Worm (Caenorhabditis elegans): ENCODE data around the gene ani-2.

The ani-2 gene

DNA sequence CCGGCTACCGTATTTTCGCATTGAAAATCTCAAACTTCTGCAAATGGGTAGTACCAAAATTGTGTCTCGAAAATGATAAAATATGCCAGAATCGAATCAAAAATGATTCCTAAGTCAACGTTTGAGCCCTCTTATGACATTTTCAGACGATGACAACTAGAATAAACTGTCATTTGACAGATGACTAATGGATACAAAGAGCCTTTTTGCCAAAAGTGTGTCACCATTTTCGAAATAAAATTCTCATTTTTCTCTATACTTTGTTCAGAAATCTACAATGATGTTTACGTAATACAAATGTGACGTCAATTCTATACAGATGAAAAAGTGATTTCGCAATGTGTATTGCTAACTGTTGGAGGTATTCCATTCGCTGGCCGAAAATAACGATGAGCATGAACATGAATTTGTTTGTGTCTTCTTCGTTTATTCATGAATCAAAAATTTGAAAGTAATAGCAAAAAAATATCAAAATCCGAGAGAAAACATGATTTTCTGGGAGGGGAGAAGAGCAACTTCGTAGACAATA lies 18.6 kb downstream of the ani-2 start:
- TF ChIP-seq nhr-43 (tag; optimal IDR thresholded peaks at IDR 0.05; ENCODE audit: poor library complexity, severe bottlenecking) (peak; percentile 89), nhr-28 (tag; optimal IDR thresholded peaks at IDR 0.05) (peak; percentile 30), unc-62 (GFP tag; optimal IDR thresholded peaks at IDR 0.05) (no peak), fkh-2 (tag; optimal IDR thresholded peaks at IDR 0.05) (no peak), jun-1 (tag; optimal IDR thresholded peaks at IDR 0.05) (peak; percentile 74), R02D3.7 (tag; optimal IDR thresholded peaks at IDR 0.05) (peak; percentile 46), ceh-9 (tag; optimal IDR thresholded peaks at IDR 0.05) (no peak), ama-1 (optimal IDR thresholded peaks at IDR 0.05) (peak; percentile 97), ceh-28 (tag; optimal IDR thresholded peaks at IDR 0.05) (peak; percentile 0), fkh-10 (GFP tag; optimal IDR thresholded peaks at IDR 0.05) (no peak), lin-39 (tag; optimal IDR thresholded peaks at IDR 0.05) (peak; percentile 1), hmg-11 (tag; optimal IDR thresholded peaks at IDR 0.05) (peak; percentile 17), ceh-82 (tag; optimal IDR thresholded peaks at IDR 0.05) (peak; percentile 51), egl-27 (tag; optimal IDR thresholded peaks at IDR 0.05) (no peak), nhr-237 (tag; optimal IDR thresholded peaks at IDR 0.05) (no peak), mml-1 (tag; optimal IDR thresholded peaks at IDR 0.05) (no peak), zag-1 (tag; optimal IDR thresholded peaks at IDR 0.05) (no peak), ZK546.5 (tag; optimal IDR thresholded peaks at IDR 0.05) (no peak), daf-12 (tag; optimal IDR thresholded peaks at IDR 0.05) (no peak), tbx-2 (tag; optimal IDR thresholded peaks at IDR 0.05) (peak; percentile 71), lsy-12 (tag; optimal IDR thresholded peaks at IDR 0.05) (peak; percentile 74), nhr-11 (tag; optimal IDR thresholded peaks at IDR 0.05) (no peak), nhr-12 (tag; optimal IDR thresholded peaks at IDR 0.05) (no peak), unc-39 (tag; optimal IDR thresholded peaks at IDR 0.05) (no peak), pqm-1 (tag; optimal IDR thresholded peaks at IDR 0.05) (peak; percentile 38), aly-2 (tag; optimal IDR thresholded peaks at IDR 0.05) (no peak), ceh-16 (tag; optimal IDR thresholded peaks at IDR 0.05) (no peak), sea-2 (GFP tag; optimal IDR thresholded peaks at IDR 0.05) (no peak), nhr-23 (tag; optimal IDR thresholded peaks at IDR 0.05) (peak; percentile 89), fos-1 (tag; optimal IDR thresholded peaks at IDR 0.05) (peak; percentile 12), pha-4 (tag; optimal IDR thresholded peaks at IDR 0.05) (peak; percentile 70), elt-1 (tag; optimal IDR thresholded peaks at IDR 0.05) (peak; percentile 45), elt-3 (tag; optimal IDR thresholded peaks at IDR 0.05) (peak in 1 of 3 experiments; percentile 38), mdl-1 (tag; optimal IDR thresholded peaks at IDR 0.05) (no peak), nhr-25 (tag; optimal IDR thresholded peaks at IDR 0.05) (peak; percentile 85), nhr-76 (tag; optimal IDR thresholded peaks at IDR 0.05) (no peak), eor-1 (tag; optimal IDR thresholded peaks at IDR 0.05) (no peak), egl-5 (tag; optimal IDR thresholded peaks at IDR 0.05) (peak; percentile 24), ztf-11 (tag; optimal IDR thresholded peaks at IDR 0.05) (no peak), elt-2 (tag; optimal IDR thresholded peaks at IDR 0.05) (peak; percentile 61), snpc-4 (tag; optimal IDR thresholded peaks at IDR 0.05) (no peak), lin-15B (tag; optimal IDR thresholded peaks at IDR 0.05) (no peak), ztf-4 (tag; optimal IDR thresholded peaks at IDR 0.05) (peak; percentile 69), skn-1 (tag; optimal IDR thresholded peaks at IDR 0.05) (peak; percentile 79), nhr-67 (tag; optimal IDR thresholded peaks at IDR 0.05) (no peak), nhr-77 (tag; optimal IDR thresholded peaks at IDR 0.05) (no peak), nfya-1 (tag; optimal IDR thresholded peaks at IDR 0.05; ENCODE audit: insufficient read depth) (peak; percentile 66)

All from whole organism, L3 larva.